Fruit fly (Drosophila melanogaster) whole organism, adult: ENCODE measurements around the gene CG45081.

Experiments
- CG1620 ChIP-seq: fragments of 200-800 bp; sonication (Bioruptor generic); optimal IDR thresholded peaks from 2 replicates; lab custom pipeline; 2016; ENCODE audit warnings: missing biosample characterization, missing genetic modification characterization
- CG33017 ChIP-seq: fragments of 200-800 bp; sonication (Bioruptor generic); optimal IDR thresholded peaks from 2 replicates; lab custom pipeline; 2018; ENCODE audit warnings: missing biosample characterization, mild to moderate bottlenecking, missing genetic modification characterization, moderate library complexity
- CG7045 ChIP-seq: fragments of 200-800 bp; sonication (Bioruptor generic); optimal IDR thresholded peaks from 2 replicates; lab custom pipeline; 2017; ENCODE audit warnings: missing biosample characterization, mild to moderate bottlenecking, missing genetic modification characterization
- CG7101 ChIP-seq: fragments of 200-800 bp; sonication (Bioruptor generic); optimal IDR thresholded peaks from 2 replicates; lab custom pipeline; 2018; ENCODE audit warnings: missing biosample characterization, mild to moderate bottlenecking, missing genetic modification characterization, moderate library complexity
- Crg-1 ChIP-seq: fragments of 200-800 bp; sonication (Bioruptor generic); optimal IDR thresholded peaks from 2 replicates; lab custom pipeline; 2016; ENCODE audit warnings: missing biosample characterization, missing genetic modification characterization
- Hr96 ChIP-seq: fragments of 200-800 bp; sonication (Bioruptor generic); optimal IDR thresholded peaks from 2 replicates; lab custom pipeline; 2016; ENCODE audit warnings: missing biosample characterization, missing genetic modification characterization
- cic ChIP-seq: fragments of 200-800 bp; sonication (Bioruptor generic); optimal IDR thresholded peaks from 2 replicates; lab custom pipeline; 2017; ENCODE audit warnings: missing biosample characterization, mild to moderate bottlenecking, missing genetic modification characterization, moderate library complexity
- kay ChIP-seq: fragments of 200-800 bp; sonication (Bioruptor generic); peaks from one replicate; lab custom pipeline; 2016; ENCODE audit warnings: missing biosample characterization, missing genetic modification characterization, borderline replicate concordance
- pad ChIP-seq: fragments of 200-800 bp; sonication (Bioruptor generic); optimal IDR thresholded peaks from 3 replicates; lab custom pipeline; 2017; ENCODE audit warnings: missing biosample characterization, missing genetic modification characterization, mild to moderate bottlenecking, moderate library complexity, missing genetic modification reagents

DNA sequence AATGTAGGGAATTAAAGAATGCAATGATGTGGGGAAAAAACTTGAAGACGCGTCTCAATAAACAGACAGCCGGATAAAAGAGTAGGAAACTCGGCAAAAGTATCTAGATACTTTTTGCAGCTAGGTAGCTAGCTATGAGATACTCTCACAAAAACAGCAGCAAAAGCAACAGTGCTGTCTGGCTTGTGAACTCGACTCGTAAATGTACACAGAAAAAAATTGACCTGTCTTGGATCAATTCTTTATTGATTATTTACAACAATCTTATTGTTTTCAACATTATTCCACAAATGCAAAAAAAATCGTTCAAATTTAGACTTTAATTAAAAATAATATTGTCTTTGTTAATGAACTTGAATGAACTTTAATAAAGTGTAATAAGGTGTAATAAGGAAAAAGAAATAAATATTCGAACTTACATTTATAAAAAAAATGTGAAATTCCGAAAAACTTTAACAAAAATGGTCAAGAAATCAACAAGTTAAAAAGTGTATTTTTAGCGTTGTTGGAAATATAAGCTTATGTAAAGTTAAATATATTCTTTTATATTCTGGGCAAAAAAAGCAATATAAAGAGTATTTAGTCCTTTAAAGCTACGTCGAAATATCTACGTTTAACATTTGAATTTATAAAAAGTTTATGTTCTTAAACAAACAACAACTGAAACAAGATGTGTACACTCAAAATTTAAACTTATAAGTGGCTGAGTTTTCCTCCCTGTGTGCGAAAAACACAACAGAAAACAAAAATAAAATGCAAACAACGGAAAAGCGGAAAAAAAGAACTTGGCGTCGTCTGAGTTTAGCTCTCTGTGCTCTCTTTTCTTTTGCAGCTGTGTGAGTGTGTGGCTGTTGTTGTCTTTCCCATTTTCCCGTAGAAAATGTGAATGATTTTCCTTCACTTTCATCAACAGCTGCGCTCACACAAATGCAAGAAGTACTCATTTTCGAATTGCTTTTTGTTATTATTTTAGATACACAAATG lies 31.8 kb upstream of the CG45081 start:
- TF ChIP-seq Crg-1 (GFP tag; lab: Kevin White, UChicago): no peak
- no peak for TF ChIP-seq CG33017 (tag; lab: Kevin White, UChicago)
- no peak for TF ChIP-seq CG7045
- no peak for TF ChIP-seq CG1620 (GFP tag; lab: Kevin White, UChicago)
- no peak for TF ChIP-seq cic (GFP tag; lab: Kevin White, UChicago)
- no peak for TF ChIP-seq CG7101 (tag; lab: Kevin White, UChicago)
- no peak for TF ChIP-seq Hr96 (GFP tag; lab: Kevin White, UChicago)
- TF ChIP-seq kay: no peak
- no peak for TF ChIP-seq pad (GFP tag; lab: Kevin White, UChicago)
